Fruit fly (Drosophila melanogaster) whole organism, prepupa: Measurements from ENCODE around the gene HisRS.

ENCODE experiments used
- Blimp-1 ChIP-seq: fragments of 200-800 bp; sonication (Bioruptor generic); optimal IDR thresholded peaks from 3 replicates; lab custom pipeline; 2017; ENCODE audit warnings: missing biosample characterization, missing genetic modification characterization, mild to moderate bottlenecking, moderate library complexity, missing genetic modification reagents
- CG10631 ChIP-seq: fragments of 200-800 bp; sonication (Bioruptor generic); optimal IDR thresholded peaks from 2 replicates; lab custom pipeline; 2016; ENCODE audit warnings: missing biosample characterization, missing genetic modification characterization
- CG11294 ChIP-seq: fragments of 200-800 bp; sonication (Bioruptor generic); IDR thresholded peaks from 2 replicates; pipeline ENCODE4 v1.3.6; 2022; ENCODE audit warnings: missing biosample characterization, missing genetic modification characterization
- CG11762 ChIP-seq: fragments of 200-800 bp; sonication (Bioruptor generic); optimal IDR thresholded peaks from 3 replicates; lab custom pipeline; 2016; ENCODE audit warnings: missing biosample characterization, missing genetic modification characterization; ENCODE audit not compliant: insufficient read depth
- CG11902 ChIP-seq: fragments of 200-800 bp; sonication (Bioruptor generic); optimal IDR thresholded peaks from 3 replicates; lab custom pipeline; 2016; ENCODE audit warnings: missing biosample characterization, missing genetic modification characterization
- CG15336 ChIP-seq: fragments of 200-800 bp; sonication (Bioruptor generic); IDR thresholded peaks from 2 replicates; pipeline ENCODE4 v1.3.6; 2022; ENCODE audit warnings: missing biosample characterization, missing genetic modification characterization
- CG1621 ChIP-seq: fragments of 200-800 bp; sonication (Bioruptor generic); optimal IDR thresholded peaks from 3 replicates; lab custom pipeline; 2018; ENCODE audit warnings: missing biosample characterization, mild to moderate bottlenecking, missing genetic modification characterization
- CG16779 ChIP-seq: fragments of 200-800 bp; sonication (Bioruptor generic); optimal IDR thresholded peaks from 3 replicates; lab custom pipeline; 2017; ENCODE audit warnings: missing biosample characterization, mild to moderate bottlenecking, missing genetic modification characterization
- CG3032 ChIP-seq: fragments of 200-800 bp; optimal IDR thresholded peaks from 2 replicates; lab custom pipeline; 2019; ENCODE audit warnings: missing biosample characterization, mild to moderate bottlenecking, missing genetic modification characterization, moderate library complexity
- CG31627 ChIP-seq: fragments of 200-800 bp; sonication (Bioruptor generic); optimal IDR thresholded peaks from 3 replicates; lab custom pipeline; 2016; ENCODE audit warnings: missing biosample characterization, missing genetic modification characterization
- CG32006 ChIP-seq: fragments of 200-800 bp; sonication (Bioruptor generic); optimal IDR thresholded peaks from 3 replicates; lab custom pipeline; 2017; ENCODE audit warnings: missing biosample characterization, mild to moderate bottlenecking, missing genetic modification characterization
- CG34406 ChIP-seq: fragments of 200-800 bp; sonication (Bioruptor generic); optimal IDR thresholded peaks from 3 replicates; lab custom pipeline; 2016; ENCODE audit warnings: missing biosample characterization, missing genetic modification characterization
- CG3919 ChIP-seq: fragments of 200-800 bp; sonication (Bioruptor generic); optimal IDR thresholded peaks from 3 replicates; lab custom pipeline; 2016; ENCODE audit warnings: missing biosample characterization, missing genetic modification characterization
- CG4318 ChIP-seq: fragments of 200-800 bp; sonication (Bioruptor generic); optimal IDR thresholded peaks from 3 replicates; lab custom pipeline; 2017; ENCODE audit warnings: missing biosample characterization, mild to moderate bottlenecking, missing genetic modification characterization
- CG6163 ChIP-seq: fragments of 200-800 bp; sonication (Bioruptor generic); IDR thresholded peaks from 3 replicates; pipeline ENCODE4 v1.3.6; 2022; ENCODE audit warnings: missing biosample characterization, missing genetic modification characterization
- CG6276 ChIP-seq: fragments of 200-800 bp; sonication (Bioruptor generic); optimal IDR thresholded peaks from 2 replicates; lab custom pipeline; 2017; ENCODE audit warnings: missing biosample characterization, mild to moderate bottlenecking, missing genetic modification characterization
- CG6792 ChIP-seq: fragments of 200-800 bp; sonication (Bioruptor generic); optimal IDR thresholded peaks from 3 replicates; lab custom pipeline; 2016; ENCODE audit warnings: missing biosample characterization, missing genetic modification characterization
- CG6808 ChIP-seq: fragments of 200-800 bp; sonication (Bioruptor generic); optimal IDR thresholded peaks from 3 replicates; lab custom pipeline; 2017; ENCODE audit warnings: missing biosample characterization, missing genetic modification characterization, mild to moderate bottlenecking, moderate library complexity, missing genetic modification reagents
- CG8632 ChIP-seq: fragments of 200-800 bp; sonication (Bioruptor generic); optimal IDR thresholded peaks from 3 replicates; lab custom pipeline; 2016; ENCODE audit warnings: missing biosample characterization, missing genetic modification characterization
- CG9139 ChIP-seq: fragments of 200-800 bp; sonication (Bioruptor generic); optimal IDR thresholded peaks from 3 replicates; lab custom pipeline; 2017; ENCODE audit warnings: missing biosample characterization, mild to moderate bottlenecking, missing genetic modification characterization
- Eip78C ChIP-seq: fragments of 200-800 bp; sonication (Bioruptor generic); peaks from one replicate; lab custom pipeline; 2016; ENCODE audit warnings: missing biosample characterization, missing genetic modification characterization
- Eip93F ChIP-seq: fragments of 200-800 bp; sonication (Bioruptor generic); optimal IDR thresholded peaks from 2 replicates; lab custom pipeline; 2016; ENCODE audit warnings: missing biosample characterization, mild to moderate bottlenecking, missing genetic modification characterization
- Ets21C ChIP-seq: fragments of 200-800 bp; sonication (Bioruptor generic); optimal IDR thresholded peaks from 3 replicates; lab custom pipeline; 2016; ENCODE audit warnings: missing biosample characterization, missing genetic modification characterization
- Hr38 ChIP-seq: sonication (Bioruptor generic); optimal IDR thresholded peaks from 2 replicates; lab custom pipeline; 2016; ENCODE audit warnings: missing biosample characterization, missing genetic modification characterization
- Hr39 ChIP-seq: fragments of 200-800 bp; sonication (Bioruptor generic); optimal IDR thresholded peaks from 2 replicates; lab custom pipeline; 2016; ENCODE audit warnings: missing biosample characterization, missing genetic modification characterization
- Hr4 ChIP-seq: fragments of 200-800 bp; sonication (Bioruptor generic); optimal IDR thresholded peaks from 3 replicates; lab custom pipeline; 2016; ENCODE audit warnings: missing biosample characterization, missing genetic modification characterization
- Met ChIP-seq: fragments of 200-800 bp; sonication (Bioruptor generic); optimal IDR thresholded peaks from 3 replicates; lab custom pipeline; 2016; ENCODE audit warnings: missing biosample characterization, missing genetic modification characterization
- OdsH ChIP-seq: fragments of 200-800 bp; sonication (Bioruptor generic); optimal IDR thresholded peaks from 3 replicates; lab custom pipeline; 2016; ENCODE audit warnings: missing biosample characterization, missing genetic modification characterization
- Smox ChIP-seq: fragments of 200-800 bp; sonication (Bioruptor generic); optimal IDR thresholded peaks from 3 replicates; lab custom pipeline; 2016; ENCODE audit warnings: missing biosample characterization, missing genetic modification characterization
- Sox102F ChIP-seq: fragments of 200-800 bp; sonication (Bioruptor generic); optimal IDR thresholded peaks from 2 replicates; lab custom pipeline; 2016; ENCODE audit warnings: missing biosample characterization, mild to moderate bottlenecking, missing genetic modification characterization
- Sox14 ChIP-seq: fragments of 200-800 bp; sonication (Bioruptor generic); optimal IDR thresholded peaks from 3 replicates; lab custom pipeline; 2016; ENCODE audit warnings: missing biosample characterization, missing genetic modification characterization
- achi ChIP-seq: fragments of 200-800 bp; sonication (Bioruptor generic); optimal IDR thresholded peaks from 3 replicates; lab custom pipeline; 2016; ENCODE audit warnings: missing biosample characterization, missing genetic modification characterization
- acj6 ChIP-seq: fragments of 200-800 bp; sonication (Bioruptor generic); optimal IDR thresholded peaks from 3 replicates; lab custom pipeline; 2016; ENCODE audit warnings: missing biosample characterization, missing genetic modification characterization
- cyc ChIP-seq: fragments of 200-800 bp; sonication (Bioruptor generic); optimal IDR thresholded peaks from 3 replicates; lab custom pipeline; 2016; ENCODE audit warnings: missing biosample characterization, missing genetic modification characterization
- dac ChIP-seq: fragments of 200-800 bp; sonication (Bioruptor generic); optimal IDR thresholded peaks from 2 replicates; lab custom pipeline; 2017; ENCODE audit warnings: missing biosample characterization, mild to moderate bottlenecking, missing genetic modification characterization
- dsx ChIP-seq: fragments of 200-800 bp; optimal IDR thresholded peaks from 3 replicates; lab custom pipeline; 2019; ENCODE audit warnings: missing biosample characterization, mild to moderate bottlenecking, missing genetic modification characterization, moderate library complexity; ENCODE audit not compliant: poor library complexity, severe bottlenecking
- eg ChIP-seq: fragments of 200-800 bp; sonication (Bioruptor generic); IDR thresholded peaks from 3 replicates; pipeline ENCODE4 v1.3.6; 2022; ENCODE audit warnings: missing biosample characterization, missing genetic modification characterization
- esn ChIP-seq: fragments of 200-800 bp; sonication (Bioruptor generic); optimal IDR thresholded peaks from 2 replicates; lab custom pipeline; 2016; ENCODE audit warnings: missing biosample characterization, mild to moderate bottlenecking, missing genetic modification characterization, moderate library complexity
- fd59A ChIP-seq: fragments of 200-800 bp; sonication (Bioruptor generic); optimal IDR thresholded peaks from 2 replicates; lab custom pipeline; 2017; ENCODE audit warnings: missing biosample characterization, mild to moderate bottlenecking, missing genetic modification characterization, missing genetic modification reagents
- fd85E ChIP-seq: fragments of 200-800 bp; sonication (Bioruptor generic); optimal IDR thresholded peaks from 3 replicates; lab custom pipeline; 2016; ENCODE audit warnings: missing biosample characterization, missing genetic modification characterization
- fkh ChIP-seq: fragments of 200-800 bp; sonication (Bioruptor generic); optimal IDR thresholded peaks from 3 replicates; lab custom pipeline; 2017; ENCODE audit warnings: missing biosample characterization, mild to moderate bottlenecking, missing genetic modification characterization, moderate library complexity
- lz ChIP-seq: fragments of 200-800 bp; sonication (Bioruptor generic); optimal IDR thresholded peaks from 3 replicates; lab custom pipeline; 2016; ENCODE audit warnings: missing biosample characterization, missing genetic modification characterization
- net ChIP-seq: fragments of 200-800 bp; sonication (Bioruptor generic); optimal IDR thresholded peaks from 3 replicates; lab custom pipeline; 2016; ENCODE audit warnings: missing biosample characterization, missing genetic modification characterization
- pdm3 ChIP-seq: fragments of 200-800 bp; sonication (Bioruptor generic); optimal IDR thresholded peaks from 3 replicates; lab custom pipeline; 2016; ENCODE audit warnings: missing biosample characterization, missing genetic modification characterization
- spab ChIP-seq: fragments of 200-800 bp; sonication (Bioruptor generic); optimal IDR thresholded peaks from 2 replicates; lab custom pipeline; 2017; ENCODE audit warnings: missing biosample characterization, mild to moderate bottlenecking, missing genetic modification characterization, missing genetic modification reagents
- ss ChIP-seq, 2 experiments: fragments of 200-800 bp; sonication (Bioruptor generic); optimal IDR thresholded peaks; 2 replicates in 1 of 2; 3 replicates in 1 of 2; lab custom pipeline; 2017 to 2018; ENCODE audit warnings: mild to moderate bottlenecking in 2 of 2, missing biosample characterization in 2 of 2, missing genetic modification characterization in 2 of 2, moderate library complexity in 1 of 2
- svp ChIP-seq: fragments of 200-800 bp; sonication (Bioruptor generic); peaks from one replicate; lab custom pipeline; 2016; ENCODE audit warnings: missing biosample characterization, missing genetic modification characterization
- topi ChIP-seq: fragments of 200-800 bp; sonication (Bioruptor generic); optimal IDR thresholded peaks from 3 replicates; lab custom pipeline; 2016; ENCODE audit warnings: missing biosample characterization, missing genetic modification characterization

HisRS gene

DNA sequence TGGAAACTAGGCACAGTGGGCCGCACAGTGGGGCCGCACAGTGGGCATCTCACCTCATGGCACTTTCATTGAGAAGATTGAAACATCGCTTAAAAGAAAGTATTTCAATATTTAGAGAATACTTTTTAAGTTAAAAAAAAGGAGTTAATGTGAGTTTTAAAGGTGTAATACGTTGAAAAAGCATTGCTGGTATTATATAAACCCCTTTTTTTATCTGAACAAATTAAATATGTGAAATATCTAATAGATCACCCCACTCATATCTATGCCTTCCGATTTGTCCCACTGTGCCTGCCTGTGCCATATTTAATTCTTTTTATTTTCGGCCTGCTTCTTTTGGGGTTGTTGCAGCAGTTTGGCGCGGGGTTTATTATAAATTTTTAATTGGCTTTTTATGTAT is 18.1 kb downstream of the HisRS start:
- TF ChIP-seq CG11762 (GFP tag; lab: Kevin White, UChicago) (no peak), topi (GFP tag; lab: Kevin White, UChicago) (peak; percentile 39), CG31627 (GFP tag; lab: Kevin White, UChicago) (peak; percentile 19), achi (GFP tag; lab: Kevin White, UChicago) (peak; percentile 23), CG9139 (GFP tag; lab: Kevin White, UChicago) (no peak), CG3919 (GFP tag; lab: Kevin White, UChicago) (peak; percentile 3), Eip78C (GFP tag; lab: Kevin White, UChicago) (peak; percentile 84), Smox (peak; percentile 36), OdsH (GFP tag; lab: Kevin White, UChicago) (peak; percentile 13), acj6 (GFP tag; lab: Kevin White, UChicago) (peak; percentile 16), CG34406 (GFP tag; lab: Kevin White, UChicago) (peak; percentile 11), Hr38 (no peak), pdm3 (GFP tag; lab: Kevin White, UChicago) (peak; percentile 18), Sox14 (GFP tag; lab: Kevin White, UChicago) (peak; percentile 23), Sox102F (GFP tag; lab: Kevin White, UChicago) (peak; percentile 16), CG16779 (tag; lab: Kevin White, UChicago) (no peak), fd59A (GFP tag; lab: Kevin White, UChicago) (no peak), Hr39 (GFP tag; lab: Kevin White, UChicago) (peak; percentile 20), CG3032 (tag; lab: Kevin White, UChicago) (no peak), svp (GFP tag; lab: Kevin White, UChicago) (peak; percentile 80), cyc (GFP tag; lab: Kevin White, UChicago) (no peak), CG6792 (GFP tag; lab: Kevin White, UChicago) (peak; percentile 10), CG32006 (peak; percentile 13), CG4318 (no peak), CG10631 (GFP tag; lab: Kevin White, UChicago) (no peak), dsx (GFP tag; lab: Kevin White, UChicago) (no peak), eg (GFP tag; lab: Robert Waterston, UW) (no peak), CG1621 (tag; lab: Kevin White, UChicago) (no peak), lz (GFP tag; lab: Kevin White, UChicago) (peak; percentile 39), CG6808 (GFP tag; lab: Kevin White, UChicago) (peak; percentile 5), CG8632 (GFP tag; lab: Kevin White, UChicago) (peak; percentile 25), Blimp-1 (GFP tag; lab: Kevin White, UChicago) (no peak), esn (peak; percentile 53), Hr4 (GFP tag; lab: Kevin White, UChicago) (no peak), Ets21C (GFP tag; lab: Kevin White, UChicago) (no peak), Met (GFP tag; lab: Kevin White, UChicago) (peak; percentile 5)

DNA sequence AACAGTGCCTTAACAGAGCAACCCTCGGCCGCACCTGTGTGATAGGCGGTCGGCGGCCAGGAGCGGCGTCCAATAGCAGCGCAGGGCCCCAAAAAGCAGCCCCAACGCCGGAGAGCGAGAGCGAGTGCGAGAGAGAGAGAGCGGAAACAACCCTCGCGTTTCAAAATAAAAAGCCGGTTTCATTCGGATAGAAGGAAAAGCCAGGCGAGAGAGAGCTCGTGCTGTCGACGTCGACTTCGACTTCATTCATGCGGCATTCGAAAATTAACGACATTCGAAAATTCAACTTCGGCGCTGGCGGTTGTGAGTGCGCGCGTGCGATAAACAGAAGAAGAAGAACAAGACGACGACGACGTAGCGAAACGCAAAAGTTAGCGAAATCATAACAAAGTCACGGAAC is 19.2 kb downstream of the HisRS start:
- TF ChIP-seq spab (GFP tag; lab: Kevin White, UChicago) (no peak), Eip93F (no peak), CG31627 (GFP tag; lab: Kevin White, UChicago) (no peak), CG11902 (peak; percentile 48), CG11294 (GFP tag; lab: Robert Waterston, UW) (no peak), Ets21C (GFP tag; lab: Kevin White, UChicago) (no peak), CG6276 (GFP tag; lab: Kevin White, UChicago) (no peak), CG8632 (GFP tag; lab: Kevin White, UChicago) (no peak), ss (GFP tag; optimal IDR thresholded peaks at IDR 0.05; lab: Kevin White, UChicago) (peak in 1 of 2 experiments; percentile 6), CG9139 (GFP tag; lab: Kevin White, UChicago) (peak; percentile 23), dsx (GFP tag; lab: Kevin White, UChicago) (peak; percentile 10), CG6163 (GFP tag; lab: Robert Waterston, UW) (no peak; the same call in 1 of the 3 replicates), CG32006 (no peak), CG15336 (GFP tag; lab: Robert Waterston, UW) (peak; percentile 34; the same call in 1 of the 2 replicates), fkh (GFP tag; lab: Kevin White, UChicago) (no peak), Blimp-1 (GFP tag; lab: Kevin White, UChicago) (no peak), esn (no peak), pdm3 (GFP tag; lab: Kevin White, UChicago) (no peak), CG11762 (GFP tag; lab: Kevin White, UChicago) (no peak), OdsH (GFP tag; lab: Kevin White, UChicago) (no peak), net (no peak), lz (GFP tag; lab: Kevin White, UChicago) (no peak), CG4318 (no peak), fd59A (GFP tag; lab: Kevin White, UChicago) (no peak), Sox14 (GFP tag; lab: Kevin White, UChicago) (no peak), svp (GFP tag; lab: Kevin White, UChicago) (peak; percentile 50), dac (GFP tag; lab: Kevin White, UChicago) (no peak), fd85E (GFP tag; lab: Kevin White, UChicago) (no peak), CG34406 (GFP tag; lab: Kevin White, UChicago) (no peak)
